Fruit fly (Drosophila melanogaster) whole organism, embryonic: ENCODE results near the gene Slu7.

Experiments
- Ada2b ChIP-seq: fragments of 200-800 bp; sonication (Bioruptor generic); IDR thresholded peaks from 2 replicates; pipeline ENCODE4 v1.3.6; 2022; ENCODE audit warnings: missing biosample characterization, missing genetic modification characterization
- CG10267 ChIP-seq: fragments of 200-800 bp; sonication (Bioruptor generic); optimal IDR thresholded peaks from 2 replicates; lab custom pipeline; 2018; ENCODE audit warnings: missing biosample characterization, mild to moderate bottlenecking, missing genetic modification characterization, moderate library complexity
- CG10274 ChIP-seq: fragments of 200-800 bp; sonication (Bioruptor generic); optimal IDR thresholded peaks from 3 replicates; lab custom pipeline; 2017; ENCODE audit warnings: missing biosample characterization, mild to moderate bottlenecking, missing genetic modification characterization
- CG12071 ChIP-seq: fragments of 200-800 bp; sonication (Bioruptor generic); optimal IDR thresholded peaks from 3 replicates; lab custom pipeline; 2018; ENCODE audit warnings: missing biosample characterization, mild to moderate bottlenecking, missing genetic modification characterization
- CG12391 ChIP-seq: fragments of 200-800 bp; sonication (Bioruptor generic); optimal IDR thresholded peaks from 3 replicates; lab custom pipeline; 2018; ENCODE audit warnings: missing biosample characterization, mild to moderate bottlenecking, missing genetic modification characterization, moderate library complexity
- CG13296 ChIP-seq: fragments of 200-800 bp; sonication (Bioruptor generic); optimal IDR thresholded peaks from 3 replicates; lab custom pipeline; 2018; ENCODE audit warnings: missing biosample characterization, mild to moderate bottlenecking, missing genetic modification characterization
- CG13775 ChIP-seq: fragments of 200-800 bp; sonication (Bioruptor generic); optimal IDR thresholded peaks from 3 replicates; lab custom pipeline; 2017; ENCODE audit warnings: missing biosample characterization, mild to moderate bottlenecking, missing genetic modification characterization
- CG15601 ChIP-seq: fragments of 200-800 bp; sonication (Bioruptor generic); optimal IDR thresholded peaks from 3 replicates; lab custom pipeline; 2019; ENCODE audit warnings: missing biosample characterization, mild to moderate bottlenecking, missing genetic modification characterization, moderate library complexity
- CG16815 ChIP-seq: fragments of 200-800 bp; sonication (Bioruptor generic); optimal IDR thresholded peaks from 3 replicates; lab custom pipeline; 2017; ENCODE audit warnings: missing biosample characterization, mild to moderate bottlenecking, missing genetic modification characterization
- CG17186 ChIP-seq: fragments of 200-800 bp; sonication (Bioruptor generic); optimal IDR thresholded peaks from 3 replicates; lab custom pipeline; 2017; ENCODE audit warnings: missing biosample characterization, missing genetic modification reagents, missing genetic modification characterization
- CG17328 ChIP-seq: fragments of 200-800 bp; sonication (Bioruptor generic); IDR thresholded peaks from 2 replicates; pipeline ENCODE4 v1.3.6; 2022; ENCODE audit warnings: missing biosample characterization, missing genetic modification characterization
- CG18011 ChIP-seq: fragments of 200-800 bp; sonication (Bioruptor generic); optimal IDR thresholded peaks from 2 replicates; lab custom pipeline; 2017; ENCODE audit warnings: missing biosample characterization, missing genetic modification characterization, mild to moderate bottlenecking, moderate library complexity, missing genotype
- CG18599 ChIP-seq: fragments of 200-800 bp; sonication (Bioruptor generic); optimal IDR thresholded peaks from 3 replicates; lab custom pipeline; 2017; ENCODE audit warnings: missing biosample characterization, missing genetic modification characterization, mild to moderate bottlenecking, moderate library complexity, missing genetic modification reagents
- CG2678 ChIP-seq: fragments of 200-800 bp; sonication (Bioruptor generic); optimal IDR thresholded peaks from 3 replicates; lab custom pipeline; 2019; ENCODE audit warnings: missing biosample characterization, mild to moderate bottlenecking, missing genetic modification characterization, moderate library complexity
- CG31388 ChIP-seq: fragments of 200-800 bp; sonication (Bioruptor generic); optimal IDR thresholded peaks from 2 replicates; lab custom pipeline; 2016; ENCODE audit warnings: missing biosample characterization, missing genetic modification characterization
- CG32532 ChIP-seq: fragments of 200-800 bp; sonication (Bioruptor generic); IDR thresholded peaks from 2 replicates; pipeline ENCODE4 v1.3.6; 2022; ENCODE audit warnings: missing biosample characterization, missing genetic modification characterization
- CG33213 ChIP-seq: fragments of 200-800 bp; sonication (Bioruptor generic); optimal IDR thresholded peaks from 3 replicates; lab custom pipeline; 2016; ENCODE audit warnings: missing biosample characterization, missing genetic modification characterization
- CG6791 ChIP-seq: fragments of 200-800 bp; sonication (Bioruptor generic); IDR thresholded peaks from 3 replicates; pipeline ENCODE4 v1.3.6; 2022; ENCODE audit warnings: missing biosample characterization, missing genetic modification characterization; ENCODE audit not compliant: partially characterized antibody
- CG8089 ChIP-seq: fragments of 200-800 bp; sonication (Bioruptor generic); optimal IDR thresholded peaks from 3 replicates; lab custom pipeline; 2016; ENCODE audit warnings: missing biosample characterization, missing genetic modification characterization
- CG8478 ChIP-seq: fragments of >200 bp; optimal IDR thresholded peaks from 2 replicates; lab custom pipeline; 2018
- CG8765 ChIP-seq: fragments of 200-800 bp; sonication (Bioruptor generic); IDR thresholded peaks from 2 replicates; pipeline ENCODE4 v1.3.6; 2022; ENCODE audit warnings: missing biosample characterization, missing genetic modification characterization
- CG9437 ChIP-seq: fragments of 200-800 bp; sonication (Bioruptor generic); optimal IDR thresholded peaks from 2 replicates; lab custom pipeline; 2018; ENCODE audit warnings: missing biosample characterization, mild to moderate bottlenecking, missing genetic modification characterization
- CTCF ChIP-seq: fragments of 200-800 bp; sonication (Bioruptor generic); optimal IDR thresholded peaks from 2 replicates; lab custom pipeline; 2017; ENCODE audit warnings: missing biosample characterization, mild to moderate bottlenecking, missing genetic modification characterization, moderate library complexity
- CoRest ChIP-seq: fragments of 200-800 bp; sonication (Bioruptor generic); optimal IDR thresholded peaks from 3 replicates; lab custom pipeline; 2018; ENCODE audit warnings: missing biosample characterization, mild to moderate bottlenecking, missing genetic modification characterization, moderate library complexity
- D ChIP-seq, 2 experiments: fragments of 200-800 bp in 1 of 2; fragments of >200 bp in 1 of 2; sonication (Bioruptor generic) in 1 of 2; optimal IDR thresholded peaks; 2 replicates in 1 of 2; 3 replicates in 1 of 2; lab custom pipeline; 2017; ENCODE audit warnings: mild to moderate bottlenecking in 1 of 2, missing biosample characterization in 1 of 2, missing genetic modification characterization in 1 of 2, missing genetic modification reagents in 1 of 2
- Dref ChIP-seq: fragments of 200-800 bp; sonication (Bioruptor generic); IDR thresholded peaks from 2 replicates; pipeline ENCODE4 v1.3.6; 2022; ENCODE audit warnings: missing biosample characterization, missing genetic modification characterization
- E2f1 ChIP-seq: fragments of 200-800 bp; sonication (Bioruptor generic); IDR thresholded peaks from 2 replicates; pipeline ENCODE4 v1.3.6; 2022; ENCODE audit warnings: missing biosample characterization, missing genetic modification characterization
- Ets97D ChIP-seq: fragments of 200-800 bp; sonication (Bioruptor generic); optimal IDR thresholded peaks from 3 replicates; lab custom pipeline; 2016; ENCODE audit warnings: missing biosample characterization, missing genetic modification characterization
- HLH54F ChIP-seq: fragments of 200-800 bp; sonication (Bioruptor generic); optimal IDR thresholded peaks from 3 replicates; lab custom pipeline; 2016; ENCODE audit warnings: missing biosample characterization, missing genetic modification characterization
- HmgD ChIP-seq: fragments of 200-800 bp; sonication (Bioruptor generic); optimal IDR thresholded peaks from 3 replicates; lab custom pipeline; 2016; ENCODE audit warnings: missing biosample characterization, missing genetic modification characterization
- Med ChIP-seq: fragments of 200-800 bp; sonication (Bioruptor generic); peaks from one replicate; lab custom pipeline; 2016; ENCODE audit warnings: missing biosample characterization, missing genetic modification characterization, mild to moderate bottlenecking, inconsistent platforms, moderate library complexity
- Myb ChIP-seq: fragments of 200-800 bp; sonication (Bioruptor generic); optimal IDR thresholded peaks from 2 replicates; lab custom pipeline; 2016; ENCODE audit warnings: missing biosample characterization, missing genetic modification characterization
- Scr ChIP-seq: fragments of 200-800 bp; sonication (Bioruptor generic); IDR thresholded peaks from 2 replicates; pipeline ENCODE4 v1.3.6; 2022; ENCODE audit warnings: missing biosample characterization, missing genetic modification characterization; ENCODE audit not compliant: partially characterized antibody
- Sin3A ChIP-seq: fragments of >200 bp; optimal IDR thresholded peaks from 2 replicates; lab custom pipeline; 2018
- Sox102F ChIP-seq: fragments of 200-800 bp; sonication (Bioruptor generic); optimal IDR thresholded peaks from 2 replicates; lab custom pipeline; 2018; ENCODE audit warnings: missing biosample characterization, mild to moderate bottlenecking, missing genetic modification characterization, moderate library complexity
- Trl ChIP-seq, 3 experiments: fragments of >200 bp in 2 of 3; fragments of 200-800 bp in 1 of 3; sonication (Bioruptor generic) in 1 of 3; optimal IDR thresholded peaks; 2 replicates in 1 of 3; 3 replicates in 2 of 3; lab custom pipeline; 2016 to 2017; ENCODE audit warnings: missing biosample characterization in 1 of 3, missing genetic modification characterization in 1 of 3
- ase ChIP-seq: fragments of 200-800 bp; sonication (Bioruptor generic); IDR thresholded peaks from 3 replicates; pipeline ENCODE4 v1.3.6; 2022; ENCODE audit warnings: missing biosample characterization, missing genetic modification characterization
- bsh ChIP-seq, 2 experiments: fragments of 200-800 bp; sonication (Bioruptor generic); optimal IDR thresholded peaks; 2 replicates each; lab custom pipeline; 2017 to 2018; ENCODE audit warnings: mild to moderate bottlenecking in 2 of 2, missing biosample characterization in 2 of 2, missing genetic modification characterization in 2 of 2, moderate library complexity in 1 of 2
- ci ChIP-seq: fragments of 200-800 bp; sonication (Bioruptor generic); IDR thresholded peaks from 3 replicates; pipeline ENCODE4 v1.3.6; 2022; ENCODE audit warnings: missing biosample characterization, missing genetic modification characterization
- disco-r ChIP-seq: fragments of 200-800 bp; sonication (Bioruptor generic); optimal IDR thresholded peaks from 2 replicates; lab custom pipeline; 2016; ENCODE audit warnings: missing biosample characterization, missing genetic modification characterization
- dm ChIP-seq: fragments of 200-800 bp; sonication (Bioruptor generic); optimal IDR thresholded peaks from 3 replicates; lab custom pipeline; 2016; ENCODE audit warnings: missing biosample characterization, missing genetic modification characterization
- dmrt11E ChIP-seq: fragments of 200-800 bp; sonication (Bioruptor generic); optimal IDR thresholded peaks from 3 replicates; lab custom pipeline; 2018; ENCODE audit warnings: missing biosample characterization, mild to moderate bottlenecking, missing genetic modification characterization, moderate library complexity
- exex ChIP-seq: fragments of 200-800 bp; sonication (Bioruptor generic); optimal IDR thresholded peaks from 4 replicates; lab custom pipeline; 2018; ENCODE audit warnings: missing biosample characterization, mild to moderate bottlenecking, missing genetic modification characterization, moderate library complexity
- klu ChIP-seq: fragments of 200-800 bp; sonication (Bioruptor generic); IDR thresholded peaks from 2 replicates; pipeline ENCODE4 v1.3.6; 2022; ENCODE audit warnings: missing biosample characterization, missing genetic modification characterization
- kni ChIP-seq: fragments of 200-800 bp; sonication (Bioruptor generic); optimal IDR thresholded peaks from 3 replicates; lab custom pipeline; 2017; ENCODE audit warnings: mild to moderate bottlenecking, missing biosample characterization, missing genetic modification reagents, missing genetic modification characterization
- knrl ChIP-seq: fragments of 200-800 bp; sonication (Bioruptor generic); IDR thresholded peaks from 3 replicates; pipeline ENCODE4 v1.3.6; 2022; ENCODE audit warnings: missing biosample characterization, missing genetic modification characterization; ENCODE audit not compliant: partially characterized antibody
- ro ChIP-seq: fragments of 200-800 bp; sonication (Bioruptor generic); IDR thresholded peaks from 2 replicates; pipeline ENCODE4 v1.3.6; 2022; ENCODE audit warnings: missing biosample characterization, missing genetic modification characterization
- seq ChIP-seq: fragments of 200-800 bp; sonication (Bioruptor generic); IDR thresholded peaks from 2 replicates; pipeline ENCODE4 v1.3.6; 2022; ENCODE audit warnings: missing biosample characterization, missing genetic modification characterization
- slbo ChIP-seq: fragments of 200-800 bp; sonication (Bioruptor generic); IDR thresholded peaks from 2 replicates; pipeline ENCODE4 v1.3.6; 2022; ENCODE audit warnings: missing biosample characterization, missing genetic modification characterization
- ssp ChIP-seq: fragments of 200-800 bp; sonication (Bioruptor generic); IDR thresholded peaks from 2 replicates; pipeline ENCODE4 v1.3.6; 2022; ENCODE audit warnings: missing biosample characterization, missing genetic modification characterization
- tna ChIP-seq: fragments of 200-800 bp; sonication (Bioruptor generic); IDR thresholded peaks from 2 replicates; pipeline ENCODE4 v1.3.6; 2022; ENCODE audit warnings: missing biosample characterization, missing genetic modification characterization; ENCODE audit not compliant: partially characterized antibody
- zfh1 ChIP-seq: fragments of 200-800 bp; sonication (Bioruptor generic); IDR thresholded peaks from 3 replicates; pipeline ENCODE4 v1.3.6; 2022; ENCODE audit warnings: missing biosample characterization, missing genetic modification characterization

Slu7 gene

dm6 chr3R:29027122-29027521 lies 11.7 kb downstream of the Slu7 start, which contains the start of the genes eIF4E6 and CG1951 (continued):
- TF ChIP-seq exex (tag; lab: Kevin White, UChicago) (peak; percentile 15), CG8478 (no peak), CG33213 (GFP tag; lab: Kevin White, UChicago) (peak; percentile 26), ro (GFP tag; lab: Robert Waterston, UW) (no peak), disco-r (GFP tag; lab: Kevin White, UChicago) (no peak), E2f1 (no peak), dm (GFP tag; lab: Kevin White, UChicago) (peak; percentile 23), Sin3A (peak; percentile 31), HLH54F (GFP tag; lab: Kevin White, UChicago) (no peak), slbo (no peak), CG9437 (GFP tag; lab: Kevin White, UChicago) (no peak), knrl (GFP tag; lab: Robert Waterston, UW) (peak; percentile 95), Scr (GFP tag; lab: Robert Waterston, UW) (peak; percentile 95), Trl (optimal IDR thresholded peaks at IDR 0.05; lab: Kevin White, UChicago) (no peak), Trl (GFP tag; optimal IDR thresholded peaks at IDR 0.05; lab: Kevin White, UChicago) (no peak), CG2678 (tag; lab: Kevin White, UChicago) (no peak), CG18011 (GFP tag; lab: Kevin White, UChicago) (no peak), ci (GFP tag; lab: Robert Waterston, UW) (no peak), CG17328 (GFP tag; lab: Robert Waterston, UW) (no peak), Med (GFP tag; lab: Kevin White, UChicago) (peak; percentile 86), CG32532 (GFP tag; lab: Robert Waterston, UW) (no peak), Sox102F (GFP tag; lab: Kevin White, UChicago) (no peak), CG10267 (tag; lab: Kevin White, UChicago) (peak; percentile 19), CoRest (no peak), CG13296 (GFP tag; lab: Kevin White, UChicago) (no peak), CG15601 (tag; lab: Kevin White, UChicago) (no peak), CG17186 (GFP tag; lab: Kevin White, UChicago) (peak; percentile 9), klu (GFP tag; lab: Robert Waterston, UW) (no peak), Myb (GFP tag; lab: Kevin White, UChicago) (peak; percentile 47), ssp (GFP tag; lab: Robert Waterston, UW) (no peak), CG18599 (GFP tag; lab: Kevin White, UChicago) (no peak), CG12391 (tag; lab: Kevin White, UChicago) (no peak), tna (GFP tag; lab: Robert Waterston, UW) (peak; percentile 93), zfh1 (GFP tag; lab: Robert Waterston, UW) (no peak), ase (GFP tag; lab: Robert Waterston, UW) (no peak), dmrt11E (tag; lab: Kevin White, UChicago) (no peak), CG8765 (no peak), Ets97D (GFP tag; lab: Kevin White, UChicago) (peak; percentile 30), CG31388 (GFP tag; lab: Kevin White, UChicago) (no peak), Dref (peak; percentile 89), CG10274 (GFP tag; lab: Kevin White, UChicago) (no peak), CG8089 (GFP tag; lab: Kevin White, UChicago) (no peak), bsh (GFP tag; optimal IDR thresholded peaks at IDR 0.05; lab: Kevin White, UChicago) (no peak), CG13775 (GFP tag; lab: Kevin White, UChicago) (no peak), CG16815 (no peak), kni (no peak), CG12071 (GFP tag; lab: Kevin White, UChicago) (no peak), D (optimal IDR thresholded peaks at IDR 0.05; lab: Kevin White, UChicago) (peak; percentile 32), D (GFP tag; optimal IDR thresholded peaks at IDR 0.05; lab: Kevin White, UChicago) (no peak), seq (no peak), HmgD (GFP tag; lab: Kevin White, UChicago) (peak; percentile 28), CG6791 (GFP tag; lab: Robert Waterston, UW) (peak; percentile 96), Ada2b (no peak), CTCF (GFP tag; lab: Kevin White, UChicago) (peak; percentile 32)
